Fruit fly (Drosophila melanogaster): ENCODE data around the gene Polr3I.

- TF ChIP-seq psq (optimal IDR thresholded peaks at IDR 0.05) (no peak), Myc (optimal IDR thresholded peaks at IDR 0.05) (no peak), ttk (optimal IDR thresholded peaks at IDR 0.05) (no peak), Sin3A (optimal IDR thresholded peaks at IDR 0.05) (no peak), insv (optimal IDR thresholded peaks at IDR 0.05) (no peak)
These were observed 8.0 kb upstream of the Polr3I start, which contains the start of gene CG13003 for dm6 chrX:16876425-16876824.
